Fruit fly (Drosophila melanogaster) whole organism, embryonic: ENCODE measurements around the gene Drice.

ENCODE experiments used
- Atf-2 ChIP-seq: fragments of 200-800 bp; sonication (Bioruptor generic); optimal IDR thresholded peaks from 2 replicates; lab custom pipeline; 2016; ENCODE audit warnings: missing biosample characterization, missing genetic modification characterization
- CG11398 ChIP-seq: fragments of 200-800 bp; sonication (Bioruptor generic); optimal IDR thresholded peaks from 2 replicates; lab custom pipeline; 2016; ENCODE audit warnings: missing biosample characterization, missing genetic modification characterization
- CG14441 ChIP-seq: fragments of 200-800 bp; sonication (Bioruptor generic); IDR thresholded peaks from 2 replicates; pipeline ENCODE4 v1.3.6; 2022; ENCODE audit warnings: missing biosample characterization, missing genetic modification characterization
- CG15514 ChIP-seq: fragments of 200-800 bp; sonication (Bioruptor generic); optimal IDR thresholded peaks from 3 replicates; lab custom pipeline; 2017; ENCODE audit warnings: missing biosample characterization, missing genetic modification characterization, mild to moderate bottlenecking, moderate library complexity, missing genetic modification reagents
- CG1603 ChIP-seq: fragments of 200-800 bp; sonication (Bioruptor generic); optimal IDR thresholded peaks from 2 replicates; lab custom pipeline; 2019; ENCODE audit warnings: missing biosample characterization, mild to moderate bottlenecking, missing genetic modification characterization, moderate library complexity
- CG17359 ChIP-seq: fragments of 200-800 bp; sonication (Bioruptor generic); optimal IDR thresholded peaks from 3 replicates; lab custom pipeline; 2018; ENCODE audit warnings: missing biosample characterization, mild to moderate bottlenecking, missing genetic modification characterization, moderate library complexity
- CG1792 ChIP-seq: fragments of 200-800 bp; sonication (Bioruptor generic); optimal IDR thresholded peaks from 2 replicates; lab custom pipeline; 2016; ENCODE audit warnings: missing biosample characterization, missing genetic modification characterization
- CG1832 ChIP-seq: fragments of 200-800 bp; sonication (Bioruptor generic); optimal IDR thresholded peaks from 2 replicates; lab custom pipeline; 2017; ENCODE audit warnings: missing biosample characterization, mild to moderate bottlenecking, missing genetic modification characterization, inconsistent platforms
- CG2678 ChIP-seq: fragments of 200-800 bp; sonication (Bioruptor generic); optimal IDR thresholded peaks from 3 replicates; lab custom pipeline; 2019; ENCODE audit warnings: missing biosample characterization, mild to moderate bottlenecking, missing genetic modification characterization, moderate library complexity
- CG3407 ChIP-seq: fragments of 200-800 bp; sonication (Bioruptor generic); optimal IDR thresholded peaks from 2 replicates; lab custom pipeline; 2018; ENCODE audit warnings: missing biosample characterization, mild to moderate bottlenecking, missing genetic modification characterization
- CG6813 ChIP-seq: fragments of 200-800 bp; sonication (Bioruptor generic); optimal IDR thresholded peaks from 2 replicates; lab custom pipeline; 2017; ENCODE audit warnings: missing biosample characterization, missing genetic modification characterization, mild to moderate bottlenecking, moderate library complexity, missing genetic modification reagents
- CG9215 ChIP-seq: fragments of 200-800 bp; sonication (Bioruptor generic); IDR thresholded peaks from 2 replicates; pipeline ENCODE4 v1.3.6; 2022; ENCODE audit warnings: missing biosample characterization, missing genetic modification characterization
- CG9817 ChIP-seq: fragments of 200-800 bp; sonication (Bioruptor generic); optimal IDR thresholded peaks from 2 replicates; lab custom pipeline; 2018; ENCODE audit warnings: missing biosample characterization, mild to moderate bottlenecking, missing genetic modification characterization, moderate library complexity
- Chrac-16 ChIP-seq: fragments of 200-800 bp; sonication (Bioruptor generic); optimal IDR thresholded peaks from 3 replicates; lab custom pipeline; 2016; ENCODE audit warnings: missing biosample characterization, missing genetic modification characterization
- Dp ChIP-seq: fragments of 200-800 bp; sonication (Bioruptor generic); optimal IDR thresholded peaks from 2 replicates; lab custom pipeline; 2018; ENCODE audit warnings: missing biosample characterization, mild to moderate bottlenecking, missing genetic modification characterization, moderate library complexity
- ERR ChIP-seq: fragments of 200-800 bp; sonication (Bioruptor generic); optimal IDR thresholded peaks from 2 replicates; lab custom pipeline; 2016; ENCODE audit warnings: missing biosample characterization, missing genetic modification characterization
- Eip74EF ChIP-seq, 2 experiments: fragments of 200-800 bp in 1 of 2; fragments of >200 bp in 1 of 2; sonication (Bioruptor generic) in 1 of 2; optimal IDR thresholded peaks; 2 replicates each; lab custom pipeline; 2017 to 2019; ENCODE audit warnings: missing biosample characterization in 2 of 2, missing genetic modification characterization in 2 of 2, mild to moderate bottlenecking in 1 of 2, moderate library complexity in 1 of 2
- Fer1 ChIP-seq: fragments of 200-800 bp; sonication (Bioruptor generic); optimal IDR thresholded peaks from 2 replicates; lab custom pipeline; 2017; ENCODE audit warnings: missing biosample characterization, mild to moderate bottlenecking, missing genetic modification characterization
- Fer3 ChIP-seq: fragments of 200-800 bp; sonication (Bioruptor generic); optimal IDR thresholded peaks from 2 replicates; lab custom pipeline; 2018; ENCODE audit warnings: missing biosample characterization, mild to moderate bottlenecking, missing genetic modification characterization, moderate library complexity
- HHEX ChIP-seq: fragments of 200-800 bp; sonication (Bioruptor generic); optimal IDR thresholded peaks from 3 replicates; lab custom pipeline; 2017; ENCODE audit warnings: missing biosample characterization, mild to moderate bottlenecking, missing genetic modification characterization, missing genetic modification reagents
- Mrtf ChIP-seq: fragments of 200-800 bp; sonication (Bioruptor generic); IDR thresholded peaks from 3 replicates; pipeline ENCODE4 v1.3.6; 2022; ENCODE audit warnings: missing biosample characterization, missing genetic modification characterization
- PHDP ChIP-seq: fragments of 200-800 bp; sonication (Bioruptor generic); optimal IDR thresholded peaks from 3 replicates; lab custom pipeline; 2018; ENCODE audit warnings: missing biosample characterization, mild to moderate bottlenecking, missing genetic modification characterization, moderate library complexity
- Pdp1 ChIP-seq, 2 experiments: fragments of 200-800 bp; sonication (Bioruptor generic); optimal IDR thresholded peaks; 3 replicates each; lab custom pipeline; 2016; ENCODE audit warnings: missing biosample characterization in 2 of 2, missing genetic modification characterization in 2 of 2, mild to moderate bottlenecking in 1 of 2, moderate library complexity in 1 of 2
- Rx ChIP-seq: fragments of 200-800 bp; sonication (Bioruptor generic); IDR thresholded peaks from 2 replicates; pipeline ENCODE4 v1.3.6; 2022; ENCODE audit warnings: missing biosample characterization, missing genetic modification characterization
- Side ChIP-seq: fragments of 200-800 bp; sonication (Bioruptor generic); optimal IDR thresholded peaks from 2 replicates; lab custom pipeline; 2016; ENCODE audit warnings: missing biosample characterization, missing genetic modification characterization
- bab2 ChIP-seq: fragments of 200-800 bp; sonication (Bioruptor generic); optimal IDR thresholded peaks from 2 replicates; lab custom pipeline; 2016; ENCODE audit warnings: missing biosample characterization, missing genetic modification characterization
- bcd ChIP-seq: fragments of 200-800 bp; sonication (Bioruptor generic); optimal IDR thresholded peaks from 2 replicates; lab custom pipeline; 2017; ENCODE audit warnings: missing biosample characterization, mild to moderate bottlenecking, missing genetic modification characterization
- bowl ChIP-seq: fragments of 200-800 bp; sonication (Bioruptor generic); IDR thresholded peaks from 2 replicates; pipeline ENCODE4 v1.3.6; 2022; ENCODE audit warnings: missing biosample characterization, missing genetic modification characterization
- caup ChIP-seq: fragments of 200-800 bp; sonication (Bioruptor generic); optimal IDR thresholded peaks from 3 replicates; lab custom pipeline; 2017; ENCODE audit warnings: missing biosample characterization, mild to moderate bottlenecking, missing genetic modification characterization, moderate library complexity; ENCODE audit not compliant: severe bottlenecking
- chm ChIP-seq: fragments of 200-800 bp; sonication (Bioruptor generic); IDR thresholded peaks from 2 replicates; pipeline ENCODE4 v1.3.6; 2022; ENCODE audit warnings: missing biosample characterization, missing genetic modification characterization
- fd64A ChIP-seq: fragments of 200-800 bp; sonication (Bioruptor generic); optimal IDR thresholded peaks from 3 replicates; lab custom pipeline; 2018; ENCODE audit warnings: missing biosample characterization, mild to moderate bottlenecking, missing genetic modification characterization
- gem ChIP-seq: fragments of 200-800 bp; sonication (Bioruptor generic); optimal IDR thresholded peaks from 2 replicates; lab custom pipeline; 2019; ENCODE audit warnings: missing biosample characterization, mild to moderate bottlenecking, missing genetic modification characterization, moderate library complexity
- hb ChIP-seq: fragments of 200-800 bp; sonication (Bioruptor generic); IDR thresholded peaks from 3 replicates; pipeline ENCODE4 v1.3.6; 2022; ENCODE audit warnings: missing biosample characterization, missing genetic modification characterization; ENCODE audit not compliant: partially characterized antibody
- her ChIP-seq: fragments of 200-800 bp; sonication (Bioruptor generic); optimal IDR thresholded peaks from 2 replicates; lab custom pipeline; 2016; ENCODE audit warnings: missing biosample characterization, missing genetic modification characterization
- hkb ChIP-seq, 2 experiments: fragments of 200-800 bp in 1 of 2; fragments of >200 bp in 1 of 2; sonication (Bioruptor generic) in 1 of 2; IDR thresholded peaks in 1 of 2; optimal IDR thresholded peaks in 1 of 2; 2 replicates each; pipeline versions ENCODE4 v1.3.6 to Lab custom; 2017 to 2022; ENCODE audit warnings: missing biosample characterization in 1 of 2, missing genetic modification characterization in 1 of 2
- ken ChIP-seq: fragments of 200-800 bp; sonication (Bioruptor generic); IDR thresholded peaks from 3 replicates; pipeline ENCODE4 v1.3.6; 2022; ENCODE audit warnings: missing biosample characterization, missing genetic modification characterization
- nau ChIP-seq: fragments of 200-800 bp; sonication (Bioruptor generic); optimal IDR thresholded peaks from 3 replicates; lab custom pipeline; 2017; ENCODE audit warnings: missing biosample characterization, mild to moderate bottlenecking, missing genetic modification characterization, missing genetic modification reagents
- onecut ChIP-seq: fragments of 200-800 bp; sonication (Bioruptor generic); IDR thresholded peaks from 2 replicates; pipeline ENCODE4 v1.3.6; 2022; ENCODE audit warnings: missing biosample characterization, missing genetic modification characterization
- org-1 ChIP-seq: fragments of 200-800 bp; sonication (Bioruptor generic); optimal IDR thresholded peaks from 2 replicates; lab custom pipeline; 2017; ENCODE audit warnings: missing biosample characterization, missing genetic modification characterization
- pan ChIP-seq, 4 experiments: fragments of >200 bp in 3 of 4; fragments of 200-800 bp in 1 of 4; sonication (Bioruptor generic) in 1 of 4; optimal IDR thresholded peaks in 3 of 4; IDR thresholded peaks in 1 of 4; 2 replicates each; pipeline versions ENCODE4 v1.3.6 to Lab custom; 2017 to 2022; ENCODE audit warnings: missing biosample characterization in 2 of 4, missing genetic modification characterization in 2 of 4, mixed read lengths in 1 of 4
- peb ChIP-seq: fragments of 200-800 bp; sonication (Bioruptor generic); IDR thresholded peaks from 2 replicates; pipeline ENCODE4 v1.3.6; 2022; ENCODE audit warnings: missing biosample characterization, missing genetic modification characterization
- ranshi ChIP-seq: fragments of 200-800 bp; sonication (Bioruptor generic); IDR thresholded peaks from 2 replicates; pipeline ENCODE4 v1.3.6; 2022; ENCODE audit warnings: missing biosample characterization, missing genetic modification characterization
- rib ChIP-seq: fragments of 200-800 bp; sonication (Bioruptor generic); IDR thresholded peaks from 2 replicates; pipeline ENCODE4 v1.3.6; 2022; ENCODE audit warnings: missing biosample characterization, missing genetic modification characterization
- schlank ChIP-seq: fragments of 200-800 bp; sonication (Bioruptor generic); optimal IDR thresholded peaks from 2 replicates; lab custom pipeline; 2018; ENCODE audit warnings: missing biosample characterization, mild to moderate bottlenecking, missing genetic modification characterization
- slou ChIP-seq: fragments of 200-800 bp; sonication (Bioruptor generic); optimal IDR thresholded peaks from 3 replicates; lab custom pipeline; 2016; ENCODE audit warnings: missing biosample characterization, missing genetic modification characterization
- so ChIP-seq: fragments of 200-800 bp; sonication (Bioruptor generic); IDR thresholded peaks from 3 replicates; pipeline ENCODE4 v1.3.6; 2022; ENCODE audit warnings: missing biosample characterization, missing genetic modification characterization
- vnd ChIP-seq: fragments of 200-800 bp; sonication (Bioruptor generic); IDR thresholded peaks from 3 replicates; pipeline ENCODE4 v1.3.6; 2022; ENCODE audit warnings: missing biosample characterization, missing genetic modification characterization; ENCODE audit not compliant: partially characterized antibody
- vvl ChIP-seq: fragments of 200-800 bp; sonication (Bioruptor generic); IDR thresholded peaks from 2 replicates; pipeline ENCODE4 v1.3.6; 2022; ENCODE audit warnings: missing biosample characterization, missing genetic modification characterization

Gene Drice

DNA sequence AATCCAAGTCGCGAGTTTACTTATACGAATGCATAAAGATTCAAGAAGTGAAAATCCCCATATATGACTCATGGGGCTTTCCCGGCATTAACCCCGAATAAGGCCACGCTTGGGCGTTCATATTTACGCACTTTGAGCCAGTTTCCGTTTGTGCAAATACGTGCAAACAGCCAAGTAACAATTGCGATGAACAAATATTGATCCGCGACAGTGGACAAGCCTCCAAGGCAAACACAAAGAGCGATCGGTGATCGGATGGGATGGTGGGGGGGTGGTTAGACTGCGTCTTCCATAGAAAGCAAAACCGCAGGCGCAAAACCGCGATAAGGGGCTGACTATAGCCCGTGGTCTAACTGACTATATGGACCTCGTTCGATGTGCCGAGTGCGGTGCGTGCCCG is 42.2 kb upstream of the Drice start:
- no peak for TF ChIP-seq vnd
- TF ChIP-seq CG9817 (tag; lab: Kevin White, UChicago): peak; percentile 0
- TF ChIP-seq org-1 (GFP tag; lab: Kevin White, UChicago): peak; percentile 9
- TF ChIP-seq Chrac-16 (GFP tag; lab: Kevin White, UChicago): no peak
- TF ChIP-seq ranshi: 0 out of 2 replicates have a peak, but pooled peaks have one; percentile 38
- peak; percentile 52; the same call in 2 of the 3 replicates for TF ChIP-seq Mrtf (GFP tag; lab: Robert Waterston, UW)
- TF ChIP-seq CG3407 (GFP tag; lab: Kevin White, UChicago): peak; percentile 46
- 0 out of 3 replicates have a peak, but pooled peaks have one; percentile 40 for TF ChIP-seq ken (GFP tag; lab: Robert Waterston, UW)
- peak; percentile 11; the same call in 1 of the 2 replicates for TF ChIP-seq vvl (GFP tag; lab: Robert Waterston, UW)
- no peak for TF ChIP-seq bowl (GFP tag; lab: Robert Waterston, UW)
- peak; percentile 25 for TF ChIP-seq PHDP (tag; lab: Kevin White, UChicago)
- 0 out of 3 replicates have a peak, but pooled peaks have one; percentile 16 for TF ChIP-seq so (GFP tag; lab: Robert Waterston, UW)
- 0 out of 2 replicates have a peak, but pooled peaks have one; percentile 10 for TF ChIP-seq Rx
- TF ChIP-seq pan (optimal IDR thresholded peaks at IDR 0.05; lab: Kevin White, UChicago): no peak
- TF ChIP-seq pan (GFP tag; optimal IDR thresholded peaks at IDR 0.05 in 1 of 2, IDR thresholded peaks at IDR 0.05 in 1 of 2): peak in 1 of 2 experiments; percentile 38
- TF ChIP-seq chm (GFP tag; lab: Robert Waterston, UW): no peak
- no peak for TF ChIP-seq hb (GFP tag; lab: Robert Waterston, UW)
- TF ChIP-seq bab2 (GFP tag; lab: Kevin White, UChicago): peak; percentile 43
- TF ChIP-seq CG1832 (GFP tag; lab: Kevin White, UChicago): no peak
- TF ChIP-seq CG15514 (GFP tag; lab: Kevin White, UChicago): no peak
- peak; percentile 18 for TF ChIP-seq caup
- TF ChIP-seq fd64A (GFP tag; lab: Kevin White, UChicago): peak; percentile 26
- peak; percentile 19 for TF ChIP-seq CG6813 (GFP tag; lab: Kevin White, UChicago)
- TF ChIP-seq her (GFP tag; lab: Kevin White, UChicago): no peak
- TF ChIP-seq CG2678 (tag; lab: Kevin White, UChicago): peak; percentile 31
- TF ChIP-seq Side (GFP tag; lab: Kevin White, UChicago): no peak
- TF ChIP-seq Dp (GFP tag; lab: Kevin White, UChicago): no peak
- TF ChIP-seq CG1603: peak; percentile 59
- peak; percentile 35 for TF ChIP-seq CG17359 (tag; lab: Kevin White, UChicago)
- TF ChIP-seq CG1792 (GFP tag; lab: Kevin White, UChicago): peak; percentile 68
- peak; percentile 6 for TF ChIP-seq Atf-2 (GFP tag; lab: Kevin White, UChicago)
- peak in 1 of 2 experiments; percentile 2 for TF ChIP-seq Pdp1 (GFP tag; optimal IDR thresholded peaks at IDR 0.05; lab: Kevin White, UChicago)
- TF ChIP-seq slou: no peak
- peak in 1 of 2 experiments; percentile 3 for TF ChIP-seq Eip74EF (GFP tag; optimal IDR thresholded peaks at IDR 0.05; lab: Kevin White, UChicago)
- no peak for TF ChIP-seq rib (GFP tag; lab: Robert Waterston, UW)
- peak; percentile 9; the same call in 1 of the 2 replicates for TF ChIP-seq onecut (GFP tag; lab: Robert Waterston, UW)
- peak; percentile 7 for TF ChIP-seq Fer1 (GFP tag; lab: Kevin White, UChicago)
- TF ChIP-seq gem: peak; percentile 6
- TF ChIP-seq Fer3 (tag; lab: Kevin White, UChicago): peak; percentile 17
- no peak for TF ChIP-seq hkb (optimal IDR thresholded peaks at IDR 0.05; lab: Kevin White, UChicago)
- 0 out of 2 replicates have a peak, but pooled peaks have one; percentile 31 for TF ChIP-seq hkb (GFP tag; IDR thresholded peaks at IDR 0.05; lab: Robert Waterston, UW)
- TF ChIP-seq nau (GFP tag; lab: Kevin White, UChicago): peak; percentile 49
- peak; percentile 22 for TF ChIP-seq HHEX (GFP tag; lab: Kevin White, UChicago)
- TF ChIP-seq schlank (tag; lab: Kevin White, UChicago): peak; percentile 51
- TF ChIP-seq ERR (GFP tag; lab: Kevin White, UChicago): no peak
- TF ChIP-seq bcd (GFP tag; lab: Kevin White, UChicago): peak; percentile 23
- no peak; the same call in 1 of the 2 replicates for TF ChIP-seq CG14441 (GFP tag; lab: Robert Waterston, UW)
- no peak for TF ChIP-seq CG11398
- TF ChIP-seq peb: no peak
- TF ChIP-seq CG9215 (GFP tag; lab: Robert Waterston, UW): no peak
